Fruit fly (Drosophila melanogaster): ENCODE results near the gene Syx7.

DNA sequence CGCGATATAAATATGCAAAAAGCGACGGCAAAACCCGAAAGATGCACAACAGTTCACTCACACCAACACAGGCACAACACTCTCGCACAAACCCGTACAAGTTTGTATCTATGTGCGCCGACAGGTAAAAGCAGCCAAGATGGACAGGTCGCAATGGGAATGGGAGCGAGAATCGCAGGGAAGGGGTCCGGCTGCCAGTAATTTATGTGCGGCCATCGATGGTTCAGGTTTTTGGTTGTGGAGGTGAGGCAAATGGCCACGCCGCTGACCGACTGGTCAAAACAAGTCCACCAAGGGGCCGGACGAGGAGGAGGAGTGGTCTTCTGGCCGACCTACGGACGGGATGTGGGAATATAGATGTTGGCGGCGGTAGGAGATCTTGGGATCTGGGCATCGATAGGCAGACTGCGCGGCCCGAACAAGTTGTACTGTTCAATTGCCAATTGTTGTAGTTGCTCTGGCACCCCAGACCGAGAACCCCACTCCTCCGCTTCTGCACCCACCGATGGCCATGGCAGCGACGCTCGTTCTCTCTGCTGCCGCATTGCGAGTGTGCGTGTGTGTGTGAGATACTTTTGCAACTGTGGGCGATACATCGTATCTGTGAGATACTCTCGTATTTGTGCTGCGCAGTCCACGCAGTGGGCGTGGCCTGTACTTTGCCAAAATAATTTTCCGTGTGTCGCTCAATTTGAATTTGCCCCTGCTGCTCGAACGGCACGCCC lies 14.7 kb downstream of the Syx7 start:
- no peak for TF ChIP-seq CG10631 (GFP tag; optimal IDR thresholded peaks at IDR 0.05)
- TF ChIP-seq CG16779 (tag; optimal IDR thresholded peaks at IDR 0.05), result no peak
- TF ChIP-seq esn (GFP tag; optimal IDR thresholded peaks at IDR 0.05), result no peak
- TF ChIP-seq Eip78C (GFP tag), result no peak
- TF ChIP-seq CG31627 (GFP tag; optimal IDR thresholded peaks at IDR 0.05), result no peak
- no peak for TF ChIP-seq CG32006 (GFP tag; optimal IDR thresholded peaks at IDR 0.05)

Measured in whole organism, prepupa.